Fruit fly (Drosophila melanogaster) whole organism: ENCODE results near the gene CG46304.
A peak's percentile ranks its signal among the peaks of the same experiment; 100 is the strongest.

Experiments
- CG8478 ChIP-seq: fragments of >200 bp; optimal IDR thresholded peaks from 2 replicates; lab custom pipeline; 2018; ENCODE audit warnings: inconsistent platforms
- Dll ChIP-seq: fragments of >200 bp; optimal IDR thresholded peaks from 2 replicates; lab custom pipeline; 2017
- EcR ChIP-seq, 2 experiments: fragments of >200 bp; optimal IDR thresholded peaks; 2 replicates each; lab custom pipeline; 2017; ENCODE audit warnings: missing biosample characterization in 2 of 2, missing genetic modification characterization in 2 of 2, missing genetic modification reagents in 2 of 2
- pan ChIP-seq: fragments of >200 bp; optimal IDR thresholded peaks from 2 replicates; lab custom pipeline; 2017
- psq ChIP-seq: fragments of >200 bp; optimal IDR thresholded peaks from 2 replicates; lab custom pipeline; 2017
- usp ChIP-seq: fragments of >200 bp; optimal IDR thresholded peaks from 2 replicates; lab custom pipeline; 2017; ENCODE audit warnings: missing biosample characterization, missing genetic modification characterization, mixed read lengths

Gene CG46304

dm6 chr2L:18921246-18921645 lies 24.9 kb upstream of the CG46304 start:
- TF ChIP-seq psq: no peak
- TF ChIP-seq EcR (GFP tag; optimal IDR thresholded peaks at IDR 0.05; lab: Kevin White, UChicago): no peak
- no peak for TF ChIP-seq usp (GFP tag; lab: Kevin White, UChicago)
- no peak for TF ChIP-seq CG8478 (lab: Kevin White, UChicago)
- no peak for TF ChIP-seq pan (lab: Kevin White, UChicago)
- TF ChIP-seq Dll: no peak

dm6 chr2L:18924642-18925244 lies 21.4 kb upstream of the CG46304 start:
- TF ChIP-seq usp (GFP tag; lab: Kevin White, UChicago) (no peak), CG8478 (lab: Kevin White, UChicago) (no peak), EcR (GFP tag; optimal IDR thresholded peaks at IDR 0.05; lab: Kevin White, UChicago) (no peak), psq (no peak), pan (lab: Kevin White, UChicago) (no peak), Dll (no peak)

- TF ChIP-seq usp (GFP tag; lab: Kevin White, UChicago): no peak
- TF ChIP-seq EcR (GFP tag; optimal IDR thresholded peaks at IDR 0.05; lab: Kevin White, UChicago): no peak
- TF ChIP-seq Dll: no peak
- no peak for TF ChIP-seq CG8478 (lab: Kevin White, UChicago)
- no peak for TF ChIP-seq psq
- no peak for TF ChIP-seq pan (lab: Kevin White, UChicago)
Observed at dm6 chr2L:18925387-18925786, 20.7 kb upstream of the CG46304 start.

dm6 chr2L:18925956-18926355 lies 20.1 kb upstream of the CG46304 start:
- TF ChIP-seq Dll: no peak
- no peak for TF ChIP-seq pan (lab: Kevin White, UChicago)
- no peak for TF ChIP-seq EcR (GFP tag; optimal IDR thresholded peaks at IDR 0.05; lab: Kevin White, UChicago)
- TF ChIP-seq CG8478 (lab: Kevin White, UChicago): no peak
- no peak for TF ChIP-seq usp (GFP tag; lab: Kevin White, UChicago)
- TF ChIP-seq psq: no peak

dm6 chr2L:18927891-18928290 lies 18.2 kb upstream of the CG46304 start:
- TF ChIP-seq CG8478 (lab: Kevin White, UChicago) (no peak), EcR (GFP tag; optimal IDR thresholded peaks at IDR 0.05; lab: Kevin White, UChicago) (no peak), psq (no peak)

dm6 chr2L:18929595-18929994 lies 16.5 kb upstream of the CG46304 start:
- no peak for TF ChIP-seq EcR (GFP tag; optimal IDR thresholded peaks at IDR 0.05; lab: Kevin White, UChicago)
- TF ChIP-seq CG8478 (lab: Kevin White, UChicago): no peak
- TF ChIP-seq pan (lab: Kevin White, UChicago): no peak
- no peak for TF ChIP-seq usp (GFP tag; lab: Kevin White, UChicago)
- TF ChIP-seq Dll: no peak
- no peak for TF ChIP-seq psq

dm6 chr2L:18930352-18931122 lies 15.6 kb upstream of the CG46304 start:
- TF ChIP-seq Dll (no peak), EcR (GFP tag; optimal IDR thresholded peaks at IDR 0.05; lab: Kevin White, UChicago) (no peak), pan (lab: Kevin White, UChicago) (no peak), CG8478 (lab: Kevin White, UChicago) (no peak), psq (no peak), usp (GFP tag; lab: Kevin White, UChicago) (no peak)

dm6 chr2L:18933867-18934266 lies 12.2 kb upstream of the CG46304 start:
- TF ChIP-seq usp (GFP tag; lab: Kevin White, UChicago): no peak
- no peak for TF ChIP-seq EcR (GFP tag; optimal IDR thresholded peaks at IDR 0.05; lab: Kevin White, UChicago)
- TF ChIP-seq Dll: no peak
- TF ChIP-seq psq: no peak
- TF ChIP-seq pan (lab: Kevin White, UChicago): no peak
- TF ChIP-seq CG8478 (lab: Kevin White, UChicago): no peak

- TF ChIP-seq psq: no peak
Observed at dm6 chr2L:18934588-18934987, 11.5 kb upstream of the CG46304 start.

- TF ChIP-seq psq: no peak
- TF ChIP-seq usp (GFP tag; lab: Kevin White, UChicago): no peak
- TF ChIP-seq CG8478 (lab: Kevin White, UChicago): peak; percentile 92
Observed at dm6 chr2L:18936056-18936455, 10.0 kb upstream of the CG46304 start.

- TF ChIP-seq CG8478 (lab: Kevin White, UChicago) (no peak), EcR (GFP tag; optimal IDR thresholded peaks at IDR 0.05; lab: Kevin White, UChicago) (no peak), psq (no peak), Dll (no peak), usp (GFP tag; lab: Kevin White, UChicago) (no peak), pan (lab: Kevin White, UChicago) (no peak)
Observed at dm6 chr2L:18943309-18943708, 2.8 kb upstream of the CG46304 start.

dm6 chr2L:18943797-18944174 lies 2.3 kb upstream of the CG46304 start, which contains the start of gene ssp3:
Gene ssp3, minus strand, starts transcription at chr2L:18943960.
- TF ChIP-seq EcR (GFP tag; optimal IDR thresholded peaks at IDR 0.05; lab: Kevin White, UChicago): no peak
